Worm (Caenorhabditis elegans) whole organism, early embryonic: ENCODE results near the gene prcc-1.

ENCODE experiments used
- B0310.2 ChIP-seq: sonication (generic microtip); optimal IDR thresholded peaks from 2 replicates; lab custom pipeline; 2016; ENCODE audit warnings: mild to moderate bottlenecking, missing genetic modification characterization, missing compliant biosample characterization
- F13C5.2 ChIP-seq: sonication (generic microtip); optimal IDR thresholded peaks from 2 replicates; lab custom pipeline; 2017; ENCODE audit warnings: mild to moderate bottlenecking, missing genetic modification characterization, inconsistent platforms, missing compliant biosample characterization
- aly-1 ChIP-seq: sonication (generic microtip); optimal IDR thresholded peaks from 2 replicates; lab custom pipeline; 2016; ENCODE audit warnings: missing genetic modification characterization, missing compliant biosample characterization
- ama-1 ChIP-seq: fragments of 150-350 bp; optimal IDR thresholded peaks from 2 replicates; lab custom pipeline; 2014
- ceh-13 ChIP-seq: fragments of 200-800 bp; sonication (Bioruptor generic); optimal IDR thresholded peaks from 2 replicates; lab custom pipeline; 2018; ENCODE audit warnings: mild to moderate bottlenecking, missing genetic modification characterization, missing compliant biosample characterization
- ceh-36 ChIP-seq: sonication (generic microtip); optimal IDR thresholded peaks from 2 replicates; lab custom pipeline; 2016; ENCODE audit warnings: missing genetic modification characterization, inconsistent platforms, missing compliant biosample characterization
- ets-7 ChIP-seq: sonication (generic microtip); optimal IDR thresholded peaks from 2 replicates; lab custom pipeline; 2016; ENCODE audit warnings: missing genotype, missing genetic modification characterization, missing compliant biosample characterization
- flt-1 ChIP-seq: fragments of 200-800 bp; sonication (Bioruptor generic); IDR thresholded peaks from 2 replicates; pipeline ENCODE4 v1.3.6; 2022; ENCODE audit warnings: missing genetic modification characterization, missing compliant biosample characterization
- hmbx-1 ChIP-seq: sonication (generic microtip); optimal IDR thresholded peaks from 2 replicates; lab custom pipeline; 2016; ENCODE audit warnings: mild to moderate bottlenecking, missing genetic modification characterization, missing compliant biosample characterization
- hmg-4 ChIP-seq: fragments of 200-800 bp; sonication (Bioruptor generic); optimal IDR thresholded peaks from 2 replicates; lab custom pipeline; 2018; ENCODE audit warnings: mild to moderate bottlenecking, missing genetic modification characterization, missing compliant biosample characterization
- hnd-1 ChIP-seq: sonication (generic microtip); optimal IDR thresholded peaks from 2 replicates; lab custom pipeline; 2016; ENCODE audit warnings: missing genetic modification characterization, missing compliant biosample characterization
- pes-1 ChIP-seq: fragments of 200-800 bp; sonication (Bioruptor generic); IDR thresholded peaks from 2 replicates; pipeline ENCODE4 v1.3.6; 2022; ENCODE audit warnings: missing genetic modification reagents, missing genetic modification characterization, missing compliant biosample characterization
- scrt-1 ChIP-seq: fragments of 200-800 bp; sonication (Bioruptor generic); IDR thresholded peaks from 2 replicates; pipeline ENCODE4 v1.3.6; 2022; ENCODE audit warnings: missing genetic modification characterization, missing compliant biosample characterization
- sea-1 ChIP-seq: fragments of 200-800 bp; sonication (Bioruptor generic); conservative IDR thresholded peaks from 2 replicates; pipeline ENCODE4 v1.3.6; 2022; ENCODE audit warnings: missing genetic modification characterization, missing compliant biosample characterization
- tbx-11 ChIP-seq: fragments of 200-800 bp; sonication (Bioruptor generic); IDR thresholded peaks from 2 replicates; pipeline ENCODE4 v1.3.6; 2022; ENCODE audit warnings: missing genetic modification characterization, missing compliant biosample characterization
- tbx-37 ChIP-seq: fragments of 200-800 bp; sonication (Bioruptor generic); conservative IDR thresholded peaks from 2 replicates; pipeline ENCODE4 v1.3.6; 2022; ENCODE audit warnings: missing genetic modification reagents, missing genetic modification characterization, missing compliant biosample characterization
- tra-4 ChIP-seq: sonication (generic microtip); optimal IDR thresholded peaks from 2 replicates; lab custom pipeline; 2017; ENCODE audit warnings: missing genetic modification characterization, missing compliant biosample characterization

The prcc-1 gene

DNA sequence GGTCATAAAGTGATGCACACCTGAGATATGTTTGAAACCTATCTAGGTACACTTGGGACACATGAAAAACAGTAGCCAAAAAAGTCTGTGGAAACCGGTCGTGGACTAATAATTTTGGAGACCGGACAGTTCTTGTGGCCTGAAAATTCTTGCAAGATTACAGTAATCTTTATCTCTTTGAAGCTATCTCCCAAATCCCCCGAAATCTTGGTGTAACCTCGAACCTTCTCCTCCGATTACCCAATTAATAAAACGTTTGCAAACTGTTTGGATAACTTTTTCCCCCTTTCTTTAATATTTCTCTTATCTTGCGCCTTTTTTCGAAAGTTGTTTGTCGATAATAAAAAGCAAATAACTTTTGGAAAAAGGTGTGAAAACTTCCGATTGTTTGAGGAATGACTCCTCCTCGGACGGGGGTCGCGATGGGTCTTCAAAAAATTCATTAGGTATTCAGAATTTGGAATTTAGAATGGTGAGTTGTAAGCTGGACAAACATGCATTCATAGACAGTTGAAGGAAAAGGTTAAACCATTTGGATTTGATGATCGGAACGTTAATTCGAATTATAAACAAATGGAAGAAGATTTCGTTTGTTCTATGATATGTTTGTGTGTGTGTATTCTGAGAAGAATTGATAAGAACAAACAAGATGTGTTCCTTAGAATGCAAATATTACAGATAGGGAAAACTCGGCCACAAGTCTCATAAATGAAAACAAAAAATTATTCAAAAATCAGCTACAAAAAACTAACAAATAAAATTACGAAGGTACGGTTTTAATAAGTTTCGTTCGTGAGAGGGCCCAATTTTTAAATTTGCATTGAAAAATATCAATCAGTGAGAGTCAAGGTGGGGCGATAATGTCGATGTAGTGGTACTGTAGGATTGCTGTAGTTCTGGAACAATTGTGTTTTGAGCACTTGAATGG is 10.5 kb downstream of the prcc-1 start:
- TF ChIP-seq sea-1 (GFP tag; lab: Robert Waterston, UW) (no peak), hnd-1 (tag; lab: Kevin White, UChicago) (no peak), hmg-4 (no peak), ceh-13 (GFP tag; lab: Kevin White, UChicago) (no peak), pes-1 (GFP tag; lab: Robert Waterston, UW) (no peak), ets-7 (no peak), aly-1 (tag; lab: Kevin White, UChicago) (no peak), ama-1 (lab: Kevin White, UChicago) (no peak), tbx-37 (GFP tag; lab: Robert Waterston, UW) (no peak), tbx-11 (no peak), flt-1 (GFP tag; lab: Robert Waterston, UW) (no peak), F13C5.2 (no peak), ceh-36 (no peak), hmbx-1 (tag; lab: Kevin White, UChicago) (no peak), scrt-1 (GFP tag; lab: Robert Waterston, UW) (no peak), tra-4 (tag; lab: Kevin White, UChicago) (no peak), B0310.2 (tag; lab: Kevin White, UChicago) (no peak)

DNA sequence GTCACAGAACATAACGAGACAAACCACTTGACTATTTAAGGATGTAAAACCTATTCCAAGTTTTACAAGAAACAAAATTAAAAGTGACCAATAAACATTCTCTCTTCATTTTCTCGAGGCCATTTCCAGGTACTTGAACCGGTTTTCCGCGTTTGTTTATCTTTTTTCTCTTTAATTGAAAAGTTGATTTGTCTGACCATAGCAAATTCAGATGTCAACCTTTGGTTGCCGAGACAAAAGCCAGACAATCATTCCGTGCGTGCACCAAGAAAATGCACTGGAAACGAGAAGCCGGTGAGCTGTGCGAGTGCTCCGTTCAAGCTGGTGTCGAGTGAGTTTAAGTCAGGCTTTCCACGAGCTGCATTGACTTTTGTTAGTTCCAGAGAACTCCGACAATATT is 11.5 kb downstream of the prcc-1 start:
- TF ChIP-seq scrt-1 (GFP tag; lab: Robert Waterston, UW) (no peak), sea-1 (GFP tag; lab: Robert Waterston, UW) (no peak), tra-4 (tag; lab: Kevin White, UChicago) (no peak), ets-7 (no peak), aly-1 (tag; lab: Kevin White, UChicago) (no peak), B0310.2 (tag; lab: Kevin White, UChicago) (no peak), tbx-11 (no peak), ceh-13 (GFP tag; lab: Kevin White, UChicago) (no peak), hnd-1 (tag; lab: Kevin White, UChicago) (no peak), flt-1 (GFP tag; lab: Robert Waterston, UW) (no peak), F13C5.2 (no peak), tbx-37 (GFP tag; lab: Robert Waterston, UW) (no peak), hmbx-1 (tag; lab: Kevin White, UChicago) (no peak), hmg-4 (no peak), ceh-36 (no peak), ama-1 (lab: Kevin White, UChicago) (no peak)

DNA sequence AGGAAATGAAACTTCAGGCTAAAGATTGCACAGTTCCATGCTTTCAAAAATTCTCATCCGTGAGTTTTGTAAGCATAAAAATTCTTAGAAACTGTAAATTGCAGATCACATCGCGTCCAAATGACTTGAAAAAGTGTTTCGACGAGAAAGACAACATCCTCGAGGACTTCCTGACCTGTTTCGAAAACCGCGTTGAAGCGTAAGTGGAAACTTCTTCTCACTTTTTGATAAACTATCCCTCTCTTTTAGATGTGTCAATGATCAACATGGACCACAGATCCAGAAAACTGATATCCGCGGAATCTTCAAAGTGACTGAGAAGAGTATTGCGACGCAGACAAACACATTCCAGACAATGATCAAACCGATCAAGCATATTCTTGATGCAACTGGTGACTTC is 12.7 kb downstream of the prcc-1 start:
- TF ChIP-seq ets-7, result no peak
- no peak for TF ChIP-seq F13C5.2
- TF ChIP-seq ceh-36, result no peak
- no peak for TF ChIP-seq sea-1 (GFP tag; lab: Robert Waterston, UW)
- no peak for TF ChIP-seq B0310.2 (tag; lab: Kevin White, UChicago)
- no peak for TF ChIP-seq hmg-4
- TF ChIP-seq hnd-1 (tag; lab: Kevin White, UChicago), result no peak

DNA sequence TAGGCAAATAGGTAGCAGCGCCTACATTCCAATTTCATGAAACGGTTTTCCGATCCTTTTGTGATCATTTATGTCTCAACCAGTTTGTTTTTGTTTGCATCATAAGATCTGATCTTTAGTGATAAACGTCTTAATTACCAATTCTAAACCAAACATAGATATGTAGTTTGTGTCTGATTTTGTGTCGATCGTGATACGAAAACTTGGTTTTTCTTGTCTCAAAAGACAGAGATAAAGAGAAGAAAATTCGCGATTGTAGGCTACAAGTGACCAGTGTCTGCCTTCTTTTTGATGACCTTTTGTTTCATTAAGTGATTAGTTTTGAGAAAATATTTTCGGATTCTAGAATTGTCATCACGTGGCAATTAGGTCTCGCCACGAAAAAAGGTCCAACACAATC is 13.4 kb downstream of the prcc-1 start:
- TF ChIP-seq hmg-4, result no peak
- TF ChIP-seq tbx-11, result no peak
- no peak for TF ChIP-seq flt-1 (GFP tag; lab: Robert Waterston, UW)
- TF ChIP-seq hnd-1 (tag; lab: Kevin White, UChicago), result no peak
- no peak for TF ChIP-seq B0310.2 (tag; lab: Kevin White, UChicago)
- no peak for TF ChIP-seq aly-1 (tag; lab: Kevin White, UChicago)
- TF ChIP-seq tra-4 (tag; lab: Kevin White, UChicago), result no peak
- no peak for TF ChIP-seq ets-7
- TF ChIP-seq pes-1 (GFP tag; lab: Robert Waterston, UW), result no peak
- TF ChIP-seq tbx-37 (GFP tag; lab: Robert Waterston, UW), result no peak
- TF ChIP-seq scrt-1 (GFP tag; lab: Robert Waterston, UW), result no peak
- no peak for TF ChIP-seq ceh-36
- TF ChIP-seq ceh-13 (GFP tag; lab: Kevin White, UChicago), result no peak
- TF ChIP-seq sea-1 (GFP tag; lab: Robert Waterston, UW), result no peak
- TF ChIP-seq ama-1 (lab: Kevin White, UChicago), result no peak
- TF ChIP-seq F13C5.2, result no peak
- no peak for TF ChIP-seq hmbx-1 (tag; lab: Kevin White, UChicago)

DNA sequence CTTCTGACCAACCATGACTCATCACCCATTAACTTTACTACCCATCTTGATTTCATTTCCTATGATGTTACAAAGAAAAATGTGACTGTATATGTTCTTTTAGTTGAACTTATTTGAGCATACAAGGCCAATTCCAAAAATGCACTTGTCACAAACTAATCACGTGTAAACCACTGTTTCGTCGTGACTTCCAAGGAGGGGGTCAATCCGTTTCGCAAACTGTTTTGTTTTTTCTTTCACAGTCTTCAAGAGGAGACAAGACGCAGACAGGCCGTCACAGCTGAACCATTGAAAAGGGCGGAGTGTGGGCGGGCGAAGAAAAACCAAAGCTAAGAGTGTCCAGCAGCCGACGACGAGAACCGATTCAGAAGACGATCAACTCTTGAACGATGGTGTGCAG is 14.5 kb downstream of the prcc-1 start, which contains the start of gene C39E9.8:
Gene C39E9.8 (plus strand): TSS at position 328 of the 400 bp plus-strand sequence.
- TF ChIP-seq aly-1 (tag; lab: Kevin White, UChicago), result no peak
- TF ChIP-seq hmbx-1 (tag; lab: Kevin White, UChicago), result no peak
- no peak for TF ChIP-seq tbx-37 (GFP tag; lab: Robert Waterston, UW)
- TF ChIP-seq hnd-1 (tag; lab: Kevin White, UChicago), result no peak
- no peak for TF ChIP-seq ets-7
- no peak for TF ChIP-seq ama-1 (lab: Kevin White, UChicago)
- TF ChIP-seq tra-4 (tag; lab: Kevin White, UChicago), result no peak
- no peak for TF ChIP-seq hmg-4
- no peak for TF ChIP-seq F13C5.2
- TF ChIP-seq ceh-36, result no peak
- no peak for TF ChIP-seq tbx-11
- no peak for TF ChIP-seq scrt-1 (GFP tag; lab: Robert Waterston, UW)
- no peak for TF ChIP-seq B0310.2 (tag; lab: Kevin White, UChicago)
- TF ChIP-seq pes-1 (GFP tag; lab: Robert Waterston, UW), result no peak
- TF ChIP-seq flt-1 (GFP tag; lab: Robert Waterston, UW), result no peak

DNA sequence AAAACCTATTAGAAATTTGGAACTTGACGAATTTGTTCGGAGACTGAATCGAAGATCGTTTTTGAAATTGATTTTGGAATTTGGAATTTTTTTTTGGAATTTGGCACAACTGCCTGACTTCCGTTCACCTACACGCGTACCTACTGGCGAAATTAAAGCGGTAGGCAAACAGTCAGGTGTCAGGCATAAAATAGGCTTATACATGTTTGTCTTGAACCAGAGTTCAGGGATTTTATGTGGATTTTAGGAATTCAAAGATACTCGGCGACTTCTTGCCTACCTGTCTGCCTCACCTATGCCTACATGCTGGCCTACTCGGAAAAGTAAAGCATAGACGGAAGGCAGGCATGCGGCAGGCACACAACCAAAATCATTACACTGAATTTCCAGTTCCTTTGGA is 15.3 kb downstream of the prcc-1 start:
- TF ChIP-seq tbx-37 (GFP tag; lab: Robert Waterston, UW) (no peak), hmbx-1 (tag; lab: Kevin White, UChicago) (no peak), hnd-1 (tag; lab: Kevin White, UChicago) (no peak), aly-1 (tag; lab: Kevin White, UChicago) (no peak), ceh-13 (GFP tag; lab: Kevin White, UChicago) (no peak), scrt-1 (GFP tag; lab: Robert Waterston, UW) (no peak), tbx-11 (no peak), ama-1 (lab: Kevin White, UChicago) (no peak), hmg-4 (no peak), B0310.2 (tag; lab: Kevin White, UChicago) (no peak), pes-1 (GFP tag; lab: Robert Waterston, UW) (no peak), sea-1 (GFP tag; lab: Robert Waterston, UW) (no peak), F13C5.2 (no peak), ets-7 (no peak)
